Worm (Caenorhabditis elegans) whole organism, late embryonic: ENCODE data around the gene mbk-2.

Experiments used
- C38D4.7 ChIP-seq: fragments of 200-800 bp; sonication (Bioruptor generic); optimal IDR thresholded peaks from 2 replicates; lab custom pipeline; 2018; ENCODE audit warnings: mild to moderate bottlenecking, missing genetic modification characterization, moderate library complexity, missing compliant biosample characterization
- ama-1 ChIP-seq: fragments of 150-350 bp; optimal IDR thresholded peaks from 2 replicates; lab custom pipeline; 2014
- ceh-19 ChIP-seq: fragments of 200-800 bp; sonication (Bioruptor generic); optimal IDR thresholded peaks from 2 replicates; lab custom pipeline; 2018; ENCODE audit warnings: mild to moderate bottlenecking, missing genetic modification characterization, missing compliant biosample characterization
- ceh-30 ChIP-seq: fragments of 150-350 bp; optimal IDR thresholded peaks from 2 replicates; lab custom pipeline; 2014; ENCODE audit warnings: missing biosample characterization, missing genetic modification characterization
- ceh-6 ChIP-seq: fragments of 200-800 bp; sonication (Bioruptor generic); optimal IDR thresholded peaks from 2 replicates; lab custom pipeline; 2018; ENCODE audit warnings: mild to moderate bottlenecking, missing genetic modification characterization, missing compliant biosample characterization
- fax-1 ChIP-seq: sonication (generic microtip); optimal IDR thresholded peaks from 2 replicates; lab custom pipeline; 2016; ENCODE audit warnings: missing genotype, missing genetic modification characterization, missing compliant biosample characterization
- fkh-10 ChIP-seq: fragments of 150-350 bp; optimal IDR thresholded peaks from 2 replicates; lab custom pipeline; 2014; ENCODE audit warnings: missing biosample characterization, missing genetic modification reagents, missing genetic modification characterization
- gmeb-2 ChIP-seq: sonication (generic microtip); optimal IDR thresholded peaks from 2 replicates; lab custom pipeline; 2016; ENCODE audit warnings: missing genetic modification characterization, inconsistent platforms, missing compliant biosample characterization
- lin-11 ChIP-seq: fragments of 200-800 bp; sonication (Bioruptor generic); optimal IDR thresholded peaks from 2 replicates; lab custom pipeline; 2018; ENCODE audit warnings: mild to moderate bottlenecking, missing genetic modification characterization, missing compliant biosample characterization
- nhr-11 ChIP-seq: fragments of 150-350 bp; optimal IDR thresholded peaks from 2 replicates; lab custom pipeline; 2014; ENCODE audit warnings: missing biosample characterization, missing genetic modification characterization
- pax-1 ChIP-seq: fragments of 150-350 bp; optimal IDR thresholded peaks from 2 replicates; lab custom pipeline; 2014; ENCODE audit warnings: missing biosample characterization, missing genetic modification characterization
- pha-4 ChIP-seq: fragments of 150-350 bp; optimal IDR thresholded peaks from 2 replicates; lab custom pipeline; 2018; ENCODE audit warnings: missing biosample characterization, missing genetic modification reagents, missing genetic modification characterization
- unc-42 ChIP-seq: sonication (generic microtip); optimal IDR thresholded peaks from 2 replicates; lab custom pipeline; 2016; ENCODE audit warnings: missing genotype, missing genetic modification characterization, missing compliant biosample characterization
- zip-5 ChIP-seq: sonication (generic microtip); optimal IDR thresholded peaks from 2 replicates; lab custom pipeline; 2016; ENCODE audit warnings: missing genetic modification characterization, missing compliant biosample characterization

DNA sequence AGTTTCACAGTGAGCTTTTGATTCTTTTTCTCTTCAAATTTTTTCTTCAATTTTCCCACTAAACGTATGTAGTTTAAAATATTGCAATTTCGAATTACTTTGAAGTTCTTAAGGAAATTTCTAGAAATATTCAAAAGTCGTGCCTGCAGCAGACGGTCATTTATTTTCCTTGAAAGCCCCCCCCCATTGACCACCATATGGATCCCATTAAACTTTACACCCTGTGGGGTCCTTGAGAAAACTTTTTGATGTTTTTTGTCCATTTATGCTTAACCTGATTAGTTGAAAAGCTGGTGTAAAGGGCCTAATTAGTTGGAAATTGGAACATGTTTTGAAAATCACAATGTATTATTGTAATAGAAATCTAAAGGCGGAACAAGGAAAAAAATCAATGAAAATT is 549 bp downstream of the mbk-2 start:
- TF ChIP-seq pha-4 (tag; lab: Kevin White, UChicago), result no peak
- no peak for TF ChIP-seq fkh-10 (GFP tag; lab: Kevin White, UChicago)
- TF ChIP-seq C38D4.7 (GFP tag; lab: Kevin White, UChicago), result no peak
- no peak for TF ChIP-seq lin-11
- no peak for TF ChIP-seq gmeb-2 (tag; lab: Kevin White, UChicago)
- no peak for TF ChIP-seq fax-1
- no peak for TF ChIP-seq ceh-6 (GFP tag; lab: Kevin White, UChicago)
- no peak for TF ChIP-seq zip-5
- no peak for TF ChIP-seq pax-1
- TF ChIP-seq ceh-30, result no peak
- TF ChIP-seq unc-42 (tag; lab: Kevin White, UChicago), result no peak
- TF ChIP-seq nhr-11, result no peak
- no peak for TF ChIP-seq ama-1 (lab: Kevin White, UChicago)
- no peak for TF ChIP-seq ceh-19 (GFP tag; lab: Kevin White, UChicago)
